Worm (Caenorhabditis elegans): Measurements from ENCODE around the gene C28F5.1.

The C28F5.1 gene

ce11 chrII:7483009-7483408, 22.1 kb upstream of the C28F5.1 start, which contains the start of gene cah-2:
TSS of gene cah-2 (minus strand) at chrII:7483109.
- no peak for TF ChIP-seq sea-1 (GFP tag; conservative IDR thresholded peaks at IDR 0.05)
- TF ChIP-seq scrt-1 (GFP tag; IDR thresholded peaks at IDR 0.05): no peak

ce11 chrII:7489605-7490004, 15.5 kb upstream of the C28F5.1 start, which contains the start of gene D1022.9:
TSS of gene D1022.9 (minus strand) at chrII:7489705.
- TF ChIP-seq ceh-13 (GFP tag; optimal IDR thresholded peaks at IDR 0.05) (no peak), hmbx-1 (tag; optimal IDR thresholded peaks at IDR 0.05) (no peak), ets-7 (tag; optimal IDR thresholded peaks at IDR 0.05) (no peak), ama-1 (optimal IDR thresholded peaks at IDR 0.05) (no peak), pes-1 (GFP tag; IDR thresholded peaks at IDR 0.05) (no peak), tbx-11 (GFP tag; IDR thresholded peaks at IDR 0.05) (no peak), hmg-4 (GFP tag; optimal IDR thresholded peaks at IDR 0.05) (no peak), tra-4 (tag; optimal IDR thresholded peaks at IDR 0.05) (no peak), aly-1 (tag; optimal IDR thresholded peaks at IDR 0.05) (no peak), B0310.2 (tag; optimal IDR thresholded peaks at IDR 0.05) (no peak), F13C5.2 (tag; optimal IDR thresholded peaks at IDR 0.05) (no peak), scrt-1 (GFP tag; IDR thresholded peaks at IDR 0.05) (no peak), flt-1 (GFP tag; IDR thresholded peaks at IDR 0.05) (no peak), sea-1 (GFP tag; conservative IDR thresholded peaks at IDR 0.05) (no peak), hnd-1 (tag; optimal IDR thresholded peaks at IDR 0.05) (no peak), ceh-36 (tag; optimal IDR thresholded peaks at IDR 0.05) (no peak)

ce11 chrII:7493599-7493998, 11.5 kb upstream of the C28F5.1 start, which contains the start of gene nas-23:
TSS of gene nas-23 (minus strand) at chrII:7493699.
- TF ChIP-seq ama-1 (optimal IDR thresholded peaks at IDR 0.05) (no peak), sea-1 (GFP tag; conservative IDR thresholded peaks at IDR 0.05) (no peak), tbx-37 (GFP tag; conservative IDR thresholded peaks at IDR 0.05) (no peak), F13C5.2 (tag; optimal IDR thresholded peaks at IDR 0.05) (no peak), ceh-13 (GFP tag; optimal IDR thresholded peaks at IDR 0.05) (no peak), hnd-1 (tag; optimal IDR thresholded peaks at IDR 0.05) (no peak), flt-1 (GFP tag; IDR thresholded peaks at IDR 0.05) (no peak), ceh-36 (tag; optimal IDR thresholded peaks at IDR 0.05) (no peak), hmg-4 (GFP tag; optimal IDR thresholded peaks at IDR 0.05) (no peak), scrt-1 (GFP tag; IDR thresholded peaks at IDR 0.05) (no peak), B0310.2 (tag; optimal IDR thresholded peaks at IDR 0.05) (no peak), aly-1 (tag; optimal IDR thresholded peaks at IDR 0.05) (no peak), tbx-11 (GFP tag; IDR thresholded peaks at IDR 0.05) (no peak), tra-4 (tag; optimal IDR thresholded peaks at IDR 0.05) (no peak), ets-7 (tag; optimal IDR thresholded peaks at IDR 0.05) (no peak), hmbx-1 (tag; optimal IDR thresholded peaks at IDR 0.05) (no peak)

- TF ChIP-seq ets-7 (tag; optimal IDR thresholded peaks at IDR 0.05) (no peak), hmg-4 (GFP tag; optimal IDR thresholded peaks at IDR 0.05) (no peak), tbx-11 (GFP tag; IDR thresholded peaks at IDR 0.05) (no peak), hmbx-1 (tag; optimal IDR thresholded peaks at IDR 0.05) (no peak)
These were observed 10.9 kb upstream of the C28F5.1 start, which contains the start of gene R10H1.1 for ce11 chrII:7494155-7494554. TSS of gene R10H1.1 (plus strand) at chrII:7494455.

ce11 chrII:7496070-7496469, 9.0 kb upstream of the C28F5.1 start, which contains the start of gene spi-1:
TSS of gene spi-1 (plus strand) at chrII:7496247.
- TF ChIP-seq B0310.2 (tag; optimal IDR thresholded peaks at IDR 0.05) (no peak), F13C5.2 (tag; optimal IDR thresholded peaks at IDR 0.05) (no peak), aly-1 (tag; optimal IDR thresholded peaks at IDR 0.05) (no peak), sea-1 (GFP tag; conservative IDR thresholded peaks at IDR 0.05) (no peak), scrt-1 (GFP tag; IDR thresholded peaks at IDR 0.05) (no peak), flt-1 (GFP tag; IDR thresholded peaks at IDR 0.05) (no peak), tbx-11 (GFP tag; IDR thresholded peaks at IDR 0.05) (no peak), ets-7 (tag; optimal IDR thresholded peaks at IDR 0.05) (no peak), tra-4 (tag; optimal IDR thresholded peaks at IDR 0.05) (no peak), hmbx-1 (tag; optimal IDR thresholded peaks at IDR 0.05) (no peak), ceh-13 (GFP tag; optimal IDR thresholded peaks at IDR 0.05) (no peak), tbx-37 (GFP tag; conservative IDR thresholded peaks at IDR 0.05) (no peak), hnd-1 (tag; optimal IDR thresholded peaks at IDR 0.05) (no peak), hmg-4 (GFP tag; optimal IDR thresholded peaks at IDR 0.05) (no peak), ceh-36 (tag; optimal IDR thresholded peaks at IDR 0.05) (no peak), ama-1 (optimal IDR thresholded peaks at IDR 0.05) (no peak), pes-1 (GFP tag; IDR thresholded peaks at IDR 0.05) (no peak)

- TF ChIP-seq pes-1 (GFP tag; IDR thresholded peaks at IDR 0.05) (no peak), scrt-1 (GFP tag; IDR thresholded peaks at IDR 0.05) (no peak), hmbx-1 (tag; optimal IDR thresholded peaks at IDR 0.05) (no peak), tra-4 (tag; optimal IDR thresholded peaks at IDR 0.05) (no peak), F13C5.2 (tag; optimal IDR thresholded peaks at IDR 0.05) (no peak), ceh-13 (GFP tag; optimal IDR thresholded peaks at IDR 0.05) (no peak), tbx-37 (GFP tag; conservative IDR thresholded peaks at IDR 0.05) (no peak), B0310.2 (tag; optimal IDR thresholded peaks at IDR 0.05) (no peak), sea-1 (GFP tag; conservative IDR thresholded peaks at IDR 0.05) (no peak), aly-1 (tag; optimal IDR thresholded peaks at IDR 0.05) (no peak), hnd-1 (tag; optimal IDR thresholded peaks at IDR 0.05) (no peak), flt-1 (GFP tag; IDR thresholded peaks at IDR 0.05) (no peak), tbx-11 (GFP tag; IDR thresholded peaks at IDR 0.05) (no peak), hmg-4 (GFP tag; optimal IDR thresholded peaks at IDR 0.05) (no peak), ceh-36 (tag; optimal IDR thresholded peaks at IDR 0.05) (no peak), ama-1 (optimal IDR thresholded peaks at IDR 0.05) (no peak), ets-7 (tag; optimal IDR thresholded peaks at IDR 0.05) (no peak)
These were observed 5.7 kb upstream of the C28F5.1 start, which contains the start of gene srab-14 for ce11 chrII:7499390-7499789. TSS of gene srab-14 (minus strand) at chrII:7499490.

ce11 chrII:7519221-7519620, 14.1 kb downstream of the C28F5.1 start, which contains the start of gene glb-9:
TSS of gene glb-9 (minus strand) at chrII:7519321.
- TF ChIP-seq tbx-37 (GFP tag; conservative IDR thresholded peaks at IDR 0.05): no peak
- no peak for TF ChIP-seq aly-1 (tag; optimal IDR thresholded peaks at IDR 0.05)
- no peak for TF ChIP-seq ama-1 (optimal IDR thresholded peaks at IDR 0.05)
- no peak for TF ChIP-seq hmg-4 (GFP tag; optimal IDR thresholded peaks at IDR 0.05)
- no peak for TF ChIP-seq pes-1 (GFP tag; IDR thresholded peaks at IDR 0.05)
- no peak for TF ChIP-seq sea-1 (GFP tag; conservative IDR thresholded peaks at IDR 0.05)
- TF ChIP-seq F13C5.2 (tag; optimal IDR thresholded peaks at IDR 0.05): no peak
- TF ChIP-seq hnd-1 (tag; optimal IDR thresholded peaks at IDR 0.05): no peak
- no peak for TF ChIP-seq scrt-1 (GFP tag; IDR thresholded peaks at IDR 0.05)
- no peak for TF ChIP-seq flt-1 (GFP tag; IDR thresholded peaks at IDR 0.05)
- no peak for TF ChIP-seq B0310.2 (tag; optimal IDR thresholded peaks at IDR 0.05)
- no peak for TF ChIP-seq ceh-36 (tag; optimal IDR thresholded peaks at IDR 0.05)

All from whole organism, early embryonic.